Worm (Caenorhabditis elegans) whole organism, L3 larva: ENCODE data around the gene Y48C3A.5.

Experiments used
- ZK546.5 ChIP-seq: sonication (generic microtip); optimal IDR thresholded peaks from 2 replicates; lab custom pipeline; 2017; ENCODE audit warnings: missing biosample characterization, missing genetic modification characterization
- aly-2 ChIP-seq: fragments of 150-350 bp; optimal IDR thresholded peaks from 2 replicates; lab custom pipeline; 2014; ENCODE audit warnings: missing biosample characterization, missing genetic modification characterization
- ama-1 ChIP-seq: fragments of 150-350 bp; optimal IDR thresholded peaks from 2 replicates; lab custom pipeline; 2018
- ceh-28 ChIP-seq: fragments of 150-350 bp; optimal IDR thresholded peaks from 2 replicates; lab custom pipeline; 2014; ENCODE audit warnings: missing biosample characterization, missing genetic modification reagents, missing genetic modification characterization
- ceh-82 ChIP-seq: fragments of 150-350 bp; optimal IDR thresholded peaks from 2 replicates; lab custom pipeline; 2014; ENCODE audit warnings: missing biosample characterization, missing genetic modification characterization
- ceh-9 ChIP-seq: sonication (generic microtip); optimal IDR thresholded peaks from 2 replicates; lab custom pipeline; 2018; ENCODE audit warnings: missing biosample characterization, missing genetic modification characterization
- daf-12 ChIP-seq: fragments of 150-350 bp; optimal IDR thresholded peaks from 2 replicates; lab custom pipeline; 2014; ENCODE audit warnings: missing biosample characterization, missing genetic modification reagents, missing genetic modification characterization
- elt-1 ChIP-seq: fragments of 150-350 bp; optimal IDR thresholded peaks from 2 replicates; lab custom pipeline; 2014; ENCODE audit warnings: missing biosample characterization, missing genetic modification characterization
- elt-2 ChIP-seq: sonication (generic microtip); optimal IDR thresholded peaks from 2 replicates; lab custom pipeline; 2016; ENCODE audit warnings: missing genetic modification reagents, mild to moderate bottlenecking, missing genetic modification characterization, missing compliant biosample characterization
- elt-3 ChIP-seq, 3 experiments: fragments of 150-350 bp in 1 of 3; sonication (generic microtip) in 2 of 3; optimal IDR thresholded peaks; 2 replicates in 2 of 3; 4 replicates in 1 of 3; lab custom pipeline; 2014 to 2017; ENCODE audit warnings: missing biosample characterization in 3 of 3, missing genetic modification characterization in 3 of 3
- eor-1 ChIP-seq, 2 experiments: fragments of 150-350 bp; optimal IDR thresholded peaks; 2 replicates each; lab custom pipeline; 2014 to 2018; ENCODE audit warnings: missing biosample characterization in 2 of 2, missing genetic modification characterization in 2 of 2
- fkh-10 ChIP-seq: sonication (generic microtip); optimal IDR thresholded peaks from 2 replicates; lab custom pipeline; 2017; ENCODE audit warnings: missing biosample characterization, missing genetic modification reagents, missing genetic modification characterization
- fkh-2 ChIP-seq: fragments of 150-350 bp; optimal IDR thresholded peaks from 2 replicates; lab custom pipeline; 2014; ENCODE audit warnings: missing biosample characterization, missing genetic modification reagents, missing genetic modification characterization
- fos-1 ChIP-seq: fragments of 150-350 bp; optimal IDR thresholded peaks from 2 replicates; lab custom pipeline; 2014; ENCODE audit warnings: missing biosample characterization, missing genetic modification characterization
- jun-1 ChIP-seq: fragments of 150-350 bp; optimal IDR thresholded peaks from 2 replicates; lab custom pipeline; 2014; ENCODE audit warnings: missing biosample characterization, missing genetic modification reagents, missing genetic modification characterization
- lin-15B ChIP-seq: fragments of 150-350 bp; optimal IDR thresholded peaks from 2 replicates; lab custom pipeline; 2014; ENCODE audit warnings: missing biosample characterization, missing genetic modification characterization
- lin-39 ChIP-seq: fragments of 150-350 bp; optimal IDR thresholded peaks from 2 replicates; lab custom pipeline; 2018; ENCODE audit warnings: missing biosample characterization, missing genetic modification reagents, missing genetic modification characterization
- lsy-12 ChIP-seq: sonication (generic microtip); optimal IDR thresholded peaks from 2 replicates; lab custom pipeline; 2016; ENCODE audit warnings: mild to moderate bottlenecking, missing genetic modification characterization, missing compliant biosample characterization
- mdl-1 ChIP-seq: fragments of 150-350 bp; optimal IDR thresholded peaks from 2 replicates; lab custom pipeline; 2014; ENCODE audit warnings: missing biosample characterization, missing genetic modification characterization
- mml-1 ChIP-seq: fragments of 150-350 bp; sonication (generic microtip); optimal IDR thresholded peaks from 3 replicates; lab custom pipeline; 2014; ENCODE audit warnings: missing biosample characterization, missing genetic modification characterization
- nfya-1 ChIP-seq: sonication (generic microtip); optimal IDR thresholded peaks from 2 replicates; lab custom pipeline; 2017; ENCODE audit warnings: missing genetic modification characterization, mild to moderate bottlenecking, missing compliant biosample characterization, antibody characterized with exemption, moderate library complexity; ENCODE audit not compliant: insufficient read depth
- nhr-11 ChIP-seq: fragments of 150-350 bp; optimal IDR thresholded peaks from 2 replicates; lab custom pipeline; 2014; ENCODE audit warnings: missing biosample characterization, missing genetic modification characterization
- nhr-12 ChIP-seq: fragments of 150-350 bp; optimal IDR thresholded peaks from 2 replicates; lab custom pipeline; 2014; ENCODE audit warnings: missing biosample characterization, missing genetic modification characterization
- nhr-23 ChIP-seq: fragments of 150-350 bp; optimal IDR thresholded peaks from 2 replicates; lab custom pipeline; 2014; ENCODE audit warnings: missing biosample characterization, missing genetic modification reagents, missing genetic modification characterization
- nhr-237 ChIP-seq: fragments of 150-350 bp; optimal IDR thresholded peaks from 2 replicates; lab custom pipeline; 2014; ENCODE audit warnings: missing biosample characterization, missing genetic modification characterization
- nhr-28 ChIP-seq: fragments of 150-350 bp; optimal IDR thresholded peaks from 2 replicates; lab custom pipeline; 2014; ENCODE audit warnings: missing biosample characterization, missing genetic modification characterization
- nhr-43 ChIP-seq: sonication (generic microtip); optimal IDR thresholded peaks from 2 replicates; lab custom pipeline; 2016; ENCODE audit warnings: mild to moderate bottlenecking, missing genetic modification characterization, missing compliant biosample characterization; ENCODE audit not compliant: poor library complexity, severe bottlenecking
- nhr-67 ChIP-seq: fragments of 150-350 bp; optimal IDR thresholded peaks from 2 replicates; lab custom pipeline; 2014; ENCODE audit warnings: missing biosample characterization, missing genetic modification characterization
- nhr-76 ChIP-seq: fragments of 150-350 bp; sonication (generic microtip); optimal IDR thresholded peaks from 5 replicates; lab custom pipeline; 2014; ENCODE audit warnings: missing biosample characterization, missing genetic modification characterization
- nhr-77 ChIP-seq: fragments of 150-350 bp; optimal IDR thresholded peaks from 2 replicates; lab custom pipeline; 2014; ENCODE audit warnings: missing biosample characterization, missing genetic modification characterization
- pha-4 ChIP-seq: fragments of 150-350 bp; optimal IDR thresholded peaks from 2 replicates; lab custom pipeline; 2014; ENCODE audit warnings: missing biosample characterization, missing genetic modification reagents, missing genetic modification characterization
- pqm-1 ChIP-seq: fragments of 150-350 bp; optimal IDR thresholded peaks from 2 replicates; lab custom pipeline; 2017; ENCODE audit warnings: missing biosample characterization, missing genetic modification characterization, inconsistent platforms
- skn-1 ChIP-seq: fragments of 150-350 bp; optimal IDR thresholded peaks from 2 replicates; lab custom pipeline; 2014; ENCODE audit warnings: missing biosample characterization, missing genetic modification characterization
- snpc-4 ChIP-seq: fragments of 150-350 bp; optimal IDR thresholded peaks from 2 replicates; lab custom pipeline; 2014; ENCODE audit warnings: missing biosample characterization, missing genetic modification characterization
- tbx-2 ChIP-seq: sonication (generic microtip); optimal IDR thresholded peaks from 2 replicates; lab custom pipeline; 2016; ENCODE audit warnings: mild to moderate bottlenecking, missing genetic modification characterization, missing compliant biosample characterization
- unc-39 ChIP-seq: sonication (generic microtip); optimal IDR thresholded peaks from 4 replicates; lab custom pipeline; 2017; ENCODE audit warnings: missing biosample characterization, missing genetic modification characterization
- unc-62 ChIP-seq: fragments of 150-350 bp; sonication (generic microtip); optimal IDR thresholded peaks from 4 replicates; lab custom pipeline; 2014; ENCODE audit warnings: missing biosample characterization, missing genetic modification reagents, missing genetic modification characterization
- zag-1 ChIP-seq: fragments of 150-350 bp; optimal IDR thresholded peaks from 2 replicates; lab custom pipeline; 2014; ENCODE audit warnings: missing biosample characterization, missing genetic modification characterization
- ztf-11 ChIP-seq: fragments of 150-350 bp; optimal IDR thresholded peaks from 2 replicates; lab custom pipeline; 2014; ENCODE audit warnings: missing biosample characterization, missing genetic modification characterization
- ztf-4 ChIP-seq: fragments of 150-350 bp; optimal IDR thresholded peaks from 2 replicates; lab custom pipeline; 2014; ENCODE audit warnings: missing biosample characterization, missing genetic modification characterization

The Y48C3A.5 gene

ce11 chrII:13283486-13283885 lies 12.6 kb downstream of the Y48C3A.5 start:
- TF ChIP-seq nfya-1 (tag; lab: Kevin White, UChicago) (no peak), lin-39 (no peak), pqm-1 (tag; lab: Kevin White, UChicago) (no peak), eor-1 (tag; optimal IDR thresholded peaks at IDR 0.05; lab: Kevin White, UChicago) (no peak), fkh-2 (tag; lab: Kevin White, UChicago) (no peak), nhr-76 (tag; lab: Kevin White, UChicago) (no peak), lsy-12 (tag; lab: Kevin White, UChicago) (no peak), fkh-10 (GFP tag; lab: Kevin White, UChicago) (no peak), ceh-82 (tag; lab: Kevin White, UChicago) (no peak), nhr-28 (tag; lab: Kevin White, UChicago) (no peak), pha-4 (tag; lab: Kevin White, UChicago) (no peak), elt-3 (tag; optimal IDR thresholded peaks at IDR 0.05; lab: Kevin White, UChicago) (no peak), ZK546.5 (tag; lab: Kevin White, UChicago) (no peak), nhr-12 (tag; lab: Kevin White, UChicago) (no peak), nhr-23 (tag; lab: Kevin White, UChicago) (no peak), mdl-1 (tag; lab: Kevin White, UChicago) (no peak), ztf-11 (no peak), lin-15B (tag; lab: Kevin White, UChicago) (no peak), snpc-4 (tag; lab: Kevin White, UChicago) (no peak), nhr-43 (no peak)

ce11 chrII:13284148-13284547 lies 13.3 kb downstream of the Y48C3A.5 start:
- TF ChIP-seq elt-2 (no peak), pha-4 (tag; lab: Kevin White, UChicago) (peak; percentile 73), zag-1 (tag; lab: Kevin White, UChicago) (no peak)

- no peak for TF ChIP-seq pqm-1 (tag; lab: Kevin White, UChicago)
Observed at ce11 chrII:13285729-13286128, 14.9 kb downstream of the Y48C3A.5 start, which contains the start of gene ztf-22. Gene ztf-22, minus strand, starts transcription at chrII:13285829.

- TF ChIP-seq ceh-28 (tag; lab: Kevin White, UChicago) (no peak), eor-1 (tag; optimal IDR thresholded peaks at IDR 0.05; lab: Kevin White, UChicago) (no peak), ztf-4 (no peak), nhr-43 (no peak), ZK546.5 (tag; lab: Kevin White, UChicago) (no peak), fkh-10 (GFP tag; lab: Kevin White, UChicago) (no peak), mml-1 (tag; lab: Kevin White, UChicago) (no peak), nhr-12 (tag; lab: Kevin White, UChicago) (no peak), mdl-1 (tag; lab: Kevin White, UChicago) (no peak), nhr-76 (tag; lab: Kevin White, UChicago) (no peak)
Observed at ce11 chrII:13289891-13290290, 19.0 kb downstream of the Y48C3A.5 start.

ce11 chrII:13290518-13291286 lies 19.8 kb downstream of the Y48C3A.5 start:
- TF ChIP-seq jun-1 (tag; lab: Kevin White, UChicago) (peak; percentile 15), nhr-11 (tag; lab: Kevin White, UChicago) (no peak), nhr-67 (no peak), daf-12 (tag; lab: Kevin White, UChicago) (no peak), ztf-11 (no peak), zag-1 (tag; lab: Kevin White, UChicago) (no peak), pha-4 (tag; lab: Kevin White, UChicago) (peak; percentile 48), nhr-43 (no peak), elt-1 (tag; lab: Kevin White, UChicago) (no peak), pqm-1 (tag; lab: Kevin White, UChicago) (no peak), mml-1 (tag; lab: Kevin White, UChicago) (no peak), nfya-1 (tag; lab: Kevin White, UChicago) (peak; percentile 22), nhr-77 (tag; lab: Kevin White, UChicago) (no peak), nhr-23 (tag; lab: Kevin White, UChicago) (peak; percentile 2), ama-1 (no peak), snpc-4 (tag; lab: Kevin White, UChicago) (peak; percentile 65), aly-2 (tag; lab: Kevin White, UChicago) (no peak), lin-39 (no peak), ceh-82 (tag; lab: Kevin White, UChicago) (no peak), unc-62 (GFP tag; lab: Kevin White, UChicago) (peak; percentile 36), nhr-237 (tag; lab: Kevin White, UChicago) (no peak), elt-3 (tag; optimal IDR thresholded peaks at IDR 0.05; lab: Kevin White, UChicago) (peak in 1 of 3 experiments; percentile 15), ceh-9 (no peak), fos-1 (tag; lab: Kevin White, UChicago) (no peak), skn-1 (tag; lab: Kevin White, UChicago) (no peak), tbx-2 (tag; lab: Kevin White, UChicago) (no peak), unc-39 (no peak)
